Worm (Caenorhabditis elegans) whole organism, L4/young adult: ENCODE data around the gene F11C7.6.

Experiments used
- dao-5 ChIP-seq: sonication (generic microtip); optimal IDR thresholded peaks from 2 replicates; lab custom pipeline; 2016; ENCODE audit warnings: missing genotype, missing genetic modification characterization, moderate library complexity, missing compliant biosample characterization
- him-1 ChIP-seq: sonication (generic microtip); optimal IDR thresholded peaks from 2 replicates; lab custom pipeline; 2016; ENCODE audit warnings: missing genotype, missing genetic modification reagents, missing genetic modification characterization, missing compliant biosample characterization

ce11 chrX:17363491-17363890 is 37.9 kb upstream of the F11C7.6 start:
- TF ChIP-seq dao-5 (no peak), him-1 (tag; lab: Kevin White, UChicago) (no peak)
